Worm (Caenorhabditis elegans): ENCODE measurements around the gene srh-248.

srh-248 gene

ce11 chrV:2991485-2991884 is 36.2 kb upstream of the srh-248 start, which contains the start of gene srw-121:
Gene srw-121 (minus strand): TSS chrV:2991585.
- TF ChIP-seq akir-1 (GFP tag; optimal IDR thresholded peaks at IDR 0.05), result no peak
- no peak for TF ChIP-seq gei-17 (GFP tag; optimal IDR thresholded peaks at IDR 0.05)
- TF ChIP-seq sdz-38 (tag; optimal IDR thresholded peaks at IDR 0.05), result no peak
- no peak for TF ChIP-seq T07F8.4 (tag; optimal IDR thresholded peaks at IDR 0.05)
- TF ChIP-seq Y67H2A.10 (GFP tag; conservative IDR thresholded peaks at IDR 0.05), result no peak
- no peak for TF ChIP-seq bed-1 (GFP tag; IDR thresholded peaks at IDR 0.05)
- TF ChIP-seq attf-5 (GFP tag; optimal IDR thresholded peaks at IDR 0.05), result no peak
- TF ChIP-seq F57C9.4 (tag; optimal IDR thresholded peaks at IDR 0.05), result no peak
- no peak for TF ChIP-seq nhr-120 (GFP tag; IDR thresholded peaks at IDR 0.05)
- no peak for TF ChIP-seq nfyb-1 (GFP tag; IDR thresholded peaks at IDR 0.05)
- TF ChIP-seq lir-1 (GFP tag; conservative IDR thresholded peaks at IDR 0.05), result no peak
- TF ChIP-seq F55B11.4 (tag; optimal IDR thresholded peaks at IDR 0.05; ENCODE audit: borderline replicate concordance, insufficient read depth), result no peak
- no peak for TF ChIP-seq D2030.7 (GFP tag; IDR thresholded peaks at IDR 0.05)

- TF ChIP-seq pbrm-1 (GFP tag; IDR thresholded peaks at IDR 0.05), result no peak
These were observed 32.2 kb upstream of the srh-248 start, which contains the start of gene srh-85 for ce11 chrV:2987407-2987806. Gene srh-85 (minus strand): TSS chrV:2987507.

ce11 chrV:2985309-2985708 is 30.1 kb upstream of the srh-248 start, which contains the start of gene srw-139:
Gene srw-139 (minus strand): TSS chrV:2985409.
- TF ChIP-seq mes-4 (tag; optimal IDR thresholded peaks at IDR 0.05) (no peak), snpc-4 (GFP tag; optimal IDR thresholded peaks at IDR 0.05) (no peak), snpc-4 (tag; optimal IDR thresholded peaks at IDR 0.05) (no peak), dpl-1 (GFP tag; optimal IDR thresholded peaks at IDR 0.05) (no peak), madf-10 (tag; optimal IDR thresholded peaks at IDR 0.05) (no peak), F23B12.7 (tag; optimal IDR thresholded peaks at IDR 0.05; ENCODE audit: insufficient read depth) (no peak), lin-35 (GFP tag; optimal IDR thresholded peaks at IDR 0.05) (no peak), nhr-27 (tag; optimal IDR thresholded peaks at IDR 0.05) (no peak), chd-7 (tag; optimal IDR thresholded peaks at IDR 0.05) (no peak), rcor-1 (GFP tag; IDR thresholded peaks at IDR 0.05) (no peak), xnd-1 (tag; optimal IDR thresholded peaks at IDR 0.05) (no peak), snpc-3.4 (tag; optimal IDR thresholded peaks at IDR 0.05) (no peak), repo-1 (tag; optimal IDR thresholded peaks at IDR 0.05) (no peak), egl-18 (GFP tag; IDR thresholded peaks at IDR 0.05) (no peak), hmg-1.2 (GFP tag; IDR thresholded peaks at IDR 0.05) (no peak), dpff-1 (tag; optimal IDR thresholded peaks at IDR 0.05) (no peak), tbp1 (GFP tag; optimal IDR thresholded peaks at IDR 0.05) (no peak), ccch-3 (GFP tag; optimal IDR thresholded peaks at IDR 0.05) (no peak), somi-1 (GFP tag; optimal IDR thresholded peaks at IDR 0.05) (no peak)

ce11 chrV:2983351-2983750 is 28.1 kb upstream of the srh-248 start, which contains the start of gene srw-117:
Gene srw-117 (minus strand): TSS chrV:2983451.
- TF ChIP-seq mel-28 (tag; optimal IDR thresholded peaks at IDR 0.05; ENCODE audit: borderline replicate concordance), result no peak

- TF ChIP-seq lir-1 (GFP tag; conservative IDR thresholded peaks at IDR 0.05), result no peak
- TF ChIP-seq atf-7 (tag; optimal IDR thresholded peaks at IDR 0.05), result no peak
- no peak for TF ChIP-seq K12H6.12 (tag; optimal IDR thresholded peaks at IDR 0.05)
- no peak for TF ChIP-seq ceh-40 (GFP tag; IDR thresholded peaks at IDR 0.05)
- no peak for TF ChIP-seq egl-18 (GFP tag; IDR thresholded peaks at IDR 0.05)
- no peak for TF ChIP-seq egrh-3 (GFP tag; IDR thresholded peaks at IDR 0.05)
- no peak for TF ChIP-seq mcd-1 (GFP tag; IDR thresholded peaks at IDR 0.05)
- no peak for TF ChIP-seq F57C9.4 (tag; optimal IDR thresholded peaks at IDR 0.05)
- no peak for TF ChIP-seq madf-3 (GFP tag; IDR thresholded peaks at IDR 0.05)
- TF ChIP-seq F55B11.4 (tag; optimal IDR thresholded peaks at IDR 0.05; ENCODE audit: borderline replicate concordance, insufficient read depth), result no peak
These were observed 24.7 kb upstream of the srh-248 start, which contains the start of gene srw-118 for ce11 chrV:2979978-2980377. Gene srw-118 (minus strand): TSS chrV:2980078.
